Fruit fly (Drosophila melanogaster) whole organism, embryonic: ENCODE results near the gene Rh5.
A peak's percentile ranks its signal among the peaks of the same experiment; 100 is the strongest.

Experiments used
- Ada2b ChIP-seq: fragments of 200-800 bp; sonication (Bioruptor generic); IDR thresholded peaks from 2 replicates; pipeline ENCODE4 v1.3.6; 2022; ENCODE audit warnings: missing biosample characterization, missing genetic modification characterization
- Bgb ChIP-seq: fragments of 200-800 bp; sonication (Bioruptor generic); IDR thresholded peaks from 2 replicates; pipeline ENCODE4 v1.3.6; 2022; ENCODE audit warnings: missing biosample characterization, missing genetic modification characterization; ENCODE audit not compliant: partially characterized antibody
- CG1024 ChIP-seq: fragments of 200-800 bp; sonication (Bioruptor generic); IDR thresholded peaks from 2 replicates; pipeline ENCODE4 v1.3.6; 2022; ENCODE audit warnings: missing biosample characterization, missing genetic modification characterization
- CG10543 ChIP-seq: fragments of 200-800 bp; sonication (Bioruptor generic); optimal IDR thresholded peaks from 3 replicates; lab custom pipeline; 2017; ENCODE audit warnings: missing biosample characterization, mild to moderate bottlenecking, missing genetic modification characterization, moderate library complexity
- CG12104 ChIP-seq: fragments of 200-800 bp; sonication (Bioruptor generic); optimal IDR thresholded peaks from 3 replicates; lab custom pipeline; 2016; ENCODE audit warnings: missing biosample characterization, missing genetic modification characterization
- CG12942 ChIP-seq: fragments of 200-800 bp; sonication (Bioruptor generic); optimal IDR thresholded peaks from 3 replicates; lab custom pipeline; 2016; ENCODE audit warnings: missing biosample characterization, missing genetic modification characterization
- CG14050 ChIP-seq: fragments of 200-800 bp; sonication (Bioruptor generic); IDR thresholded peaks from 3 replicates; pipeline ENCODE4 v1.3.6; 2022; ENCODE audit warnings: missing biosample characterization, missing genetic modification characterization
- CG14441 ChIP-seq: fragments of 200-800 bp; sonication (Bioruptor generic); IDR thresholded peaks from 2 replicates; pipeline ENCODE4 v1.3.6; 2022; ENCODE audit warnings: missing biosample characterization, missing genetic modification characterization
- CG17912 ChIP-seq: fragments of 200-800 bp; sonication (Bioruptor generic); optimal IDR thresholded peaks from 2 replicates; lab custom pipeline; 2018; ENCODE audit warnings: missing biosample characterization, mild to moderate bottlenecking, missing genetic modification characterization
- CG18011 ChIP-seq: fragments of 200-800 bp; sonication (Bioruptor generic); optimal IDR thresholded peaks from 2 replicates; lab custom pipeline; 2017; ENCODE audit warnings: missing biosample characterization, missing genetic modification characterization, mild to moderate bottlenecking, moderate library complexity, missing genotype
- CG2129 ChIP-seq: fragments of 200-800 bp; sonication (Bioruptor generic); IDR thresholded peaks from 2 replicates; pipeline ENCODE4 v1.3.6; 2022; ENCODE audit warnings: missing biosample characterization, missing genetic modification characterization; ENCODE audit not compliant: partially characterized antibody
- CG2678 ChIP-seq: fragments of 200-800 bp; sonication (Bioruptor generic); optimal IDR thresholded peaks from 3 replicates; lab custom pipeline; 2019; ENCODE audit warnings: missing biosample characterization, mild to moderate bottlenecking, missing genetic modification characterization, moderate library complexity
- CG32772 ChIP-seq: fragments of 200-800 bp; sonication (Bioruptor generic); IDR thresholded peaks from 2 replicates; pipeline ENCODE4 v1.3.6; 2022; ENCODE audit warnings: missing biosample characterization, missing genetic modification characterization
- CG3847 ChIP-seq: fragments of 200-800 bp; sonication (Bioruptor generic); IDR thresholded peaks from 2 replicates; pipeline ENCODE4 v1.3.6; 2022; ENCODE audit warnings: missing biosample characterization, missing genetic modification characterization
- CG6683 ChIP-seq: fragments of 200-800 bp; sonication (Bioruptor generic); optimal IDR thresholded peaks from 2 replicates; lab custom pipeline; 2017; ENCODE audit warnings: missing biosample characterization, mild to moderate bottlenecking, missing genetic modification characterization, missing genetic modification reagents
- CG6765 ChIP-seq: fragments of 200-800 bp; sonication (Bioruptor generic); optimal IDR thresholded peaks from 3 replicates; lab custom pipeline; 2017; ENCODE audit warnings: missing biosample characterization, mild to moderate bottlenecking, missing genetic modification characterization
- CG7839 ChIP-seq: fragments of 200-800 bp; sonication (Bioruptor generic); optimal IDR thresholded peaks from 3 replicates; lab custom pipeline; 2018; ENCODE audit warnings: missing biosample characterization, mild to moderate bottlenecking, missing genetic modification characterization, moderate library complexity
- CG7963 ChIP-seq: fragments of 200-800 bp; sonication (Bioruptor generic); IDR thresholded peaks from 3 replicates; pipeline ENCODE4 v1.3.6; 2022; ENCODE audit warnings: missing biosample characterization, missing genetic modification characterization; ENCODE audit not compliant: partially characterized antibody
- CG8089 ChIP-seq: fragments of 200-800 bp; sonication (Bioruptor generic); optimal IDR thresholded peaks from 3 replicates; lab custom pipeline; 2016; ENCODE audit warnings: missing biosample characterization, missing genetic modification characterization
- CTCF ChIP-seq: fragments of 200-800 bp; sonication (Bioruptor generic); optimal IDR thresholded peaks from 2 replicates; lab custom pipeline; 2017; ENCODE audit warnings: missing biosample characterization, mild to moderate bottlenecking, missing genetic modification characterization, moderate library complexity
- Dad ChIP-seq: fragments of 200-800 bp; sonication (Bioruptor generic); optimal IDR thresholded peaks from 3 replicates; lab custom pipeline; 2016; ENCODE audit warnings: missing biosample characterization, missing genetic modification characterization
- Doc2 ChIP-seq: fragments of 200-800 bp; sonication (Bioruptor generic); IDR thresholded peaks from 2 replicates; pipeline ENCODE4 v1.3.6; 2022; ENCODE audit warnings: missing biosample characterization, missing genetic modification characterization
- Gug ChIP-seq: fragments of 200-800 bp; sonication (Bioruptor generic); IDR thresholded peaks from 4 replicates; pipeline ENCODE4 v1.3.6; 2022; ENCODE audit warnings: missing biosample characterization, missing genetic modification characterization
- Hr39 ChIP-seq: fragments of >200 bp; optimal IDR thresholded peaks from 2 replicates; lab custom pipeline; 2017
- Hr78 ChIP-seq, 2 experiments: fragments of 200-800 bp in 1 of 2; fragments of >200 bp in 1 of 2; sonication (Bioruptor generic) in 1 of 2; optimal IDR thresholded peaks; 2 replicates each; lab custom pipeline; 2017 to 2019; ENCODE audit warnings: missing biosample characterization in 2 of 2, missing genetic modification characterization in 2 of 2, mild to moderate bottlenecking in 1 of 2, moderate library complexity in 1 of 2
- Mes4 ChIP-seq: fragments of 200-800 bp; sonication (Bioruptor generic); optimal IDR thresholded peaks from 2 replicates; lab custom pipeline; 2016; ENCODE audit warnings: missing biosample characterization, missing genetic modification characterization
- Optix ChIP-seq: fragments of 200-800 bp; sonication (Bioruptor generic); IDR thresholded peaks from 3 replicates; pipeline ENCODE4 v1.3.6; 2022; ENCODE audit warnings: missing biosample characterization, missing genetic modification characterization
- Rfx ChIP-seq: fragments of 200-800 bp; sonication (Bioruptor generic); IDR thresholded peaks from 2 replicates; pipeline ENCODE4 v1.3.6; 2022; ENCODE audit warnings: missing biosample characterization, missing genetic modification characterization
- Trl ChIP-seq, 3 experiments: fragments of >200 bp in 2 of 3; fragments of 200-800 bp in 1 of 3; sonication (Bioruptor generic) in 1 of 3; optimal IDR thresholded peaks; 2 replicates in 1 of 3; 3 replicates in 2 of 3; lab custom pipeline; 2016 to 2017; ENCODE audit warnings: missing biosample characterization in 1 of 3, missing genetic modification characterization in 1 of 3
- ab ChIP-seq: fragments of 200-800 bp; sonication (Bioruptor generic); optimal IDR thresholded peaks from 2 replicates; lab custom pipeline; 2016; ENCODE audit warnings: missing biosample characterization, missing genetic modification characterization
- al ChIP-seq: fragments of 200-800 bp; sonication (Bioruptor generic); IDR thresholded peaks from 2 replicates; pipeline ENCODE4 v1.3.6; 2022; ENCODE audit warnings: missing biosample characterization, missing genetic modification characterization
- ara ChIP-seq: fragments of 200-800 bp; sonication (Bioruptor generic); IDR thresholded peaks from 2 replicates; pipeline ENCODE4 v1.3.6; 2022; ENCODE audit warnings: missing biosample characterization, missing genetic modification characterization
- btn ChIP-seq: fragments of 200-800 bp; sonication (Bioruptor generic); optimal IDR thresholded peaks from 2 replicates; lab custom pipeline; 2016; ENCODE audit warnings: missing biosample characterization, missing genetic modification characterization
- chif ChIP-seq, 2 experiments: fragments of 200-800 bp; sonication (Bioruptor generic); optimal IDR thresholded peaks; 3 replicates each; lab custom pipeline; 2016; ENCODE audit warnings: missing biosample characterization in 2 of 2, missing genetic modification characterization in 2 of 2
- fd3F ChIP-seq: fragments of 200-800 bp; sonication (Bioruptor generic); optimal IDR thresholded peaks from 2 replicates; lab custom pipeline; 2018; ENCODE audit warnings: missing biosample characterization, mild to moderate bottlenecking, missing genetic modification characterization, moderate library complexity
- gro ChIP-seq: fragments of 200-800 bp; sonication (Bioruptor generic); optimal IDR thresholded peaks from 2 replicates; lab custom pipeline; 2016; ENCODE audit warnings: missing biosample characterization, missing genetic modification characterization
- gt ChIP-seq: fragments of 200-800 bp; sonication (Bioruptor generic); IDR thresholded peaks from 2 replicates; pipeline ENCODE4 v1.3.6; 2022; ENCODE audit warnings: missing biosample characterization, missing genetic modification characterization
- her ChIP-seq: fragments of 200-800 bp; sonication (Bioruptor generic); optimal IDR thresholded peaks from 2 replicates; lab custom pipeline; 2016; ENCODE audit warnings: missing biosample characterization, missing genetic modification characterization
- jigr1 ChIP-seq: fragments of 200-800 bp; sonication (Bioruptor generic); IDR thresholded peaks from 3 replicates; pipeline ENCODE4 v1.3.6; 2022; ENCODE audit warnings: missing biosample characterization, missing genetic modification characterization
- lbe ChIP-seq: fragments of 200-800 bp; sonication (Bioruptor generic); optimal IDR thresholded peaks from 2 replicates; lab custom pipeline; 2016; ENCODE audit warnings: missing biosample characterization, mild to moderate bottlenecking, missing genetic modification characterization
- nmo ChIP-seq: fragments of 200-800 bp; sonication (Bioruptor generic); optimal IDR thresholded peaks from 2 replicates; lab custom pipeline; 2018; ENCODE audit warnings: missing biosample characterization, mild to moderate bottlenecking, missing genetic modification characterization, moderate library complexity
- phol ChIP-seq: fragments of 200-800 bp; sonication (Bioruptor generic); optimal IDR thresholded peaks from 3 replicates; lab custom pipeline; 2018; ENCODE audit warnings: missing biosample characterization, mild to moderate bottlenecking, missing genetic modification characterization, moderate library complexity
- row ChIP-seq: fragments of 200-800 bp; sonication (Bioruptor generic); IDR thresholded peaks from 3 replicates; pipeline ENCODE4 v1.3.6; 2022; ENCODE audit warnings: missing biosample characterization, missing genetic modification characterization
- sens-2 ChIP-seq: fragments of 200-800 bp; sonication (Bioruptor generic); IDR thresholded peaks from 2 replicates; pipeline ENCODE4 v1.3.6; 2022; ENCODE audit warnings: missing biosample characterization, missing genetic modification characterization
- sima ChIP-seq: fragments of 200-800 bp; sonication (Bioruptor generic); optimal IDR thresholded peaks from 2 replicates; lab custom pipeline; 2016; ENCODE audit warnings: missing biosample characterization, missing genetic modification characterization
- ssp ChIP-seq: fragments of 200-800 bp; sonication (Bioruptor generic); IDR thresholded peaks from 2 replicates; pipeline ENCODE4 v1.3.6; 2022; ENCODE audit warnings: missing biosample characterization, missing genetic modification characterization
- toy ChIP-seq: fragments of 200-800 bp; sonication (Bioruptor generic); IDR thresholded peaks from 2 replicates; pipeline ENCODE4 v1.3.6; 2022; ENCODE audit warnings: missing biosample characterization, missing genetic modification characterization
- tx ChIP-seq: fragments of 200-800 bp; sonication (Bioruptor generic); optimal IDR thresholded peaks from 2 replicates; lab custom pipeline; 2016; ENCODE audit warnings: missing biosample characterization, missing genetic modification characterization
- wor ChIP-seq: fragments of 200-800 bp; sonication (Bioruptor generic); IDR thresholded peaks from 2 replicates; pipeline ENCODE4 v1.3.6; 2022; ENCODE audit warnings: missing biosample characterization, missing genetic modification characterization
- zfh1 ChIP-seq: fragments of 200-800 bp; sonication (Bioruptor generic); IDR thresholded peaks from 3 replicates; pipeline ENCODE4 v1.3.6; 2022; ENCODE audit warnings: missing biosample characterization, missing genetic modification characterization

Gene Rh5

dm6 chr2L:12044613-12045350 is 36.8 kb downstream of the Rh5 start, which contains the start of gene CG6785 (continued):
- TF ChIP-seq CG10543 (peak; percentile 93), Hr78 (GFP tag; optimal IDR thresholded peaks at IDR 0.05; lab: Kevin White, UChicago) (peak in 1 of 2 experiments; percentile 52), CG17912 (GFP tag; lab: Kevin White, UChicago) (peak; percentile 96), CG14441 (peak; percentile 28; the same call in 1 of the 2 replicates), CG8089 (GFP tag; lab: Kevin White, UChicago) (peak; percentile 88), Doc2 (GFP tag; lab: Robert Waterston, UW) (no peak), fd3F (GFP tag; lab: Kevin White, UChicago) (peak; percentile 65), phol (tag; lab: Kevin White, UChicago) (peak; percentile 62), sima (peak; percentile 68), Rfx (GFP tag; lab: Robert Waterston, UW) (peak; percentile 42; the same call in 1 of the 2 replicates), CG2678 (tag; lab: Kevin White, UChicago) (peak; percentile 86), gt (no peak), ssp (GFP tag; lab: Robert Waterston, UW) (no peak), tx (GFP tag; lab: Kevin White, UChicago) (peak; percentile 69), sens-2 (GFP tag; lab: Robert Waterston, UW) (peak; percentile 29; the same call in 1 of the 2 replicates), toy (GFP tag; lab: Robert Waterston, UW) (no peak), jigr1 (GFP tag; lab: Robert Waterston, UW) (no peak), CTCF (GFP tag; lab: Kevin White, UChicago) (peak; percentile 55), Optix (GFP tag; lab: Robert Waterston, UW) (no peak), chif (GFP tag; optimal IDR thresholded peaks at IDR 0.05; lab: Kevin White, UChicago) (peak; percentile 77 to 88), ab (no peak), her (peak; percentile 91), zfh1 (GFP tag; lab: Robert Waterston, UW) (0 out of 3 replicates have a peak, but pooled peaks have one; percentile 34), Gug (GFP tag; lab: Robert Waterston, UW) (no peak), CG12104 (GFP tag; lab: Kevin White, UChicago) (peak; percentile 77), Hr39 (lab: Kevin White, UChicago) (no peak), al (GFP tag; lab: Robert Waterston, UW) (no peak), gro (GFP tag; lab: Kevin White, UChicago) (peak; percentile 85), nmo (GFP tag; lab: Kevin White, UChicago) (peak; percentile 24), CG1024 (GFP tag; lab: Robert Waterston, UW) (peak; percentile 57; the same call in 1 of the 2 replicates), CG18011 (GFP tag; lab: Kevin White, UChicago) (peak; percentile 63), Ada2b (GFP tag; lab: Robert Waterston, UW) (no peak), CG32772 (no peak), Bgb (GFP tag; lab: Robert Waterston, UW) (0 out of 2 replicates have a peak, but pooled peaks have one; percentile 5), CG2129 (no peak), CG7839 (tag; lab: Kevin White, UChicago) (peak; percentile 64), CG12942 (peak; percentile 84), lbe (peak; percentile 85), ara (GFP tag; lab: Robert Waterston, UW) (no peak), Trl (optimal IDR thresholded peaks at IDR 0.05; lab: Kevin White, UChicago) (peak; percentile 83 to 97), Trl (GFP tag; optimal IDR thresholded peaks at IDR 0.05; lab: Kevin White, UChicago) (peak; percentile 94), CG6765 (GFP tag; lab: Kevin White, UChicago) (peak; percentile 84), CG6683 (peak; percentile 62), wor (GFP tag; lab: Robert Waterston, UW) (no peak), Dad (GFP tag; lab: Kevin White, UChicago) (peak; percentile 65), CG14050 (GFP tag; lab: Robert Waterston, UW) (peak; percentile 69), Mes4 (GFP tag; lab: Kevin White, UChicago) (peak; percentile 91), CG3847 (GFP tag; lab: Robert Waterston, UW) (no peak), row (0 out of 3 replicates have a peak, but pooled peaks have one; percentile 47), CG7963 (GFP tag; lab: Robert Waterston, UW) (no peak), btn (GFP tag; lab: Kevin White, UChicago) (peak; percentile 65)
